Worm (Caenorhabditis elegans) whole organism, late embryonic: ENCODE results near the gene ceh-48.

Source experiments
- ama-1 ChIP-seq: fragments of 150-350 bp; optimal IDR thresholded peaks from 2 replicates; lab custom pipeline; 2014
- ceh-18 ChIP-seq: sonication (generic microtip); optimal IDR thresholded peaks from 2 replicates; lab custom pipeline; 2016; ENCODE audit warnings: missing genetic modification characterization, missing compliant biosample characterization
- fax-1 ChIP-seq: sonication (generic microtip); optimal IDR thresholded peaks from 2 replicates; lab custom pipeline; 2016; ENCODE audit warnings: missing genotype, missing genetic modification characterization, missing compliant biosample characterization
- hlh-15 ChIP-seq: sonication (generic microtip); optimal IDR thresholded peaks from 2 replicates; lab custom pipeline; 2016; ENCODE audit warnings: missing genetic modification characterization, missing compliant biosample characterization
- hlh-30 ChIP-seq: sonication (generic microtip); optimal IDR thresholded peaks from 2 replicates; lab custom pipeline; 2017; ENCODE audit warnings: antibody characterized with exemption, missing genetic modification characterization, missing compliant biosample characterization; ENCODE audit not compliant: insufficient read depth
- pat-9 ChIP-seq: fragments of 200-800 bp; sonication (Bioruptor generic); optimal IDR thresholded peaks from 2 replicates; lab custom pipeline; 2018; ENCODE audit warnings: mild to moderate bottlenecking, missing genetic modification characterization, moderate library complexity, missing compliant biosample characterization
- zip-5 ChIP-seq: sonication (generic microtip); optimal IDR thresholded peaks from 2 replicates; lab custom pipeline; 2016; ENCODE audit warnings: missing genetic modification characterization, missing compliant biosample characterization

DNA sequence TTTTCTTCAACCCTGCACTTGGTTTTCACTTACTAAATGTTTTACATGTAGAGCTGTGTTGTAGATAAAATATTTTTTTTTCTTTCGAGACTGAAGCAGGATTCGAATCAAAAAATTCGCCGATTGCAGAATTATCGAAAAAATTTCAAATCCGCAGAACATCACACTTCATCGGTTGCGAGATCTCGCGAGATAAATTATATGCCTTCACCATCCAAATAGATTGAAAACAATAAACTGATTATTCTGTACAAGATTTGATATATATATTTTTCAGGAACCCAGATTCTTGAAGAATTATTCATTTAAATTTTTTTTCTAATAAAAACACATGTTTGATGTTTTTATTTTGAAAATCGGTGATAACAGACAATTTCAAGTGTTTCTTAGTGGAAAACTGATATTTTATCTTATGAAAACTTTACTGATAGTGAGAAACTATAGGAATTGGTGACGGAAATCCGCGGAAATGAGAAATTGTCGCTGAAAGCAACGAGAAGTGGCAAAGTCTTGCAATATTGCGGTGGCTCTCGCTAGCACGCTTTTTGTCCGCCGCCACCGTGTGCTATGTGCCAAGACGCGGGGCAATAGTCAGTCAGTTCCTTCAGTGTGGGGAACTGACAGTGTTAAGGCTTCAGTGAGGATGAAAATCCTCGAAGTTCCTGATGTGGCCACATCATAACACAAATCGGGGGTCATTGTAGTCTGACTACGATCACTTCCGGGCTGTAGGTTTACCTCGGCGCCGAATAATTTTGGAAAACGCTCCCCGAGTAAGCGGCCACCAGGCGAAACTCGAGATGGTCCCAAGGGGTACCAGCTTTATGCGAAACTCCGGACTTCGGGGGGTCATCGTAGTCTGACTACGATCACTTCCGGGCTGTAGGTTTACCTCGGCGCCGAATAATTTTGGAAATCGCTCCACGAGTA is 19.3 kb upstream of the ceh-48 start:
- TF ChIP-seq hlh-15 (tag; lab: Kevin White, UChicago) (no peak), pat-9 (tag; lab: Kevin White, UChicago) (no peak), hlh-30 (no peak), ama-1 (lab: Kevin White, UChicago) (no peak), ceh-18 (tag; lab: Kevin White, UChicago) (no peak), zip-5 (tag; lab: Kevin White, UChicago) (no peak), fax-1 (tag; lab: Kevin White, UChicago) (no peak)
